Fruit fly (Drosophila melanogaster) whole organism, embryonic: ENCODE data around the gene CG34450.
A peak's percentile ranks its signal among the peaks of the same experiment; 100 is the strongest.

ENCODE experiments used
- Adf1 ChIP-seq: fragments of 200-800 bp; sonication (Bioruptor generic); IDR thresholded peaks from 2 replicates; pipeline ENCODE4 v1.3.6; 2022; ENCODE audit warnings: missing biosample characterization, missing genetic modification characterization
- Atf3 ChIP-seq: fragments of 200-800 bp; sonication (Bioruptor generic); optimal IDR thresholded peaks from 3 replicates; lab custom pipeline; 2016; ENCODE audit warnings: missing biosample characterization, missing genetic modification characterization
- CG11695 ChIP-seq: fragments of 200-800 bp; sonication (Bioruptor generic); IDR thresholded peaks from 3 replicates; pipeline ENCODE4 v1.3.6; 2022; ENCODE audit warnings: missing biosample characterization, missing genetic modification characterization
- CG1233 ChIP-seq: fragments of 200-800 bp; sonication (Bioruptor generic); optimal IDR thresholded peaks from 4 replicates; lab custom pipeline; 2018; ENCODE audit warnings: missing biosample characterization, mild to moderate bottlenecking, missing genetic modification characterization
- CG12744 ChIP-seq: fragments of 200-800 bp; sonication (Bioruptor generic); optimal IDR thresholded peaks from 2 replicates; lab custom pipeline; 2016; ENCODE audit warnings: missing biosample characterization, missing genetic modification characterization
- CG13424 ChIP-seq: fragments of 200-800 bp; sonication (Bioruptor generic); optimal IDR thresholded peaks from 2 replicates; lab custom pipeline; 2019; ENCODE audit warnings: missing biosample characterization, mild to moderate bottlenecking, missing genetic modification characterization, moderate library complexity
- CG14710 ChIP-seq: fragments of 200-800 bp; sonication (Bioruptor generic); optimal IDR thresholded peaks from 3 replicates; lab custom pipeline; 2019; ENCODE audit warnings: missing biosample characterization, mild to moderate bottlenecking, missing genetic modification characterization, moderate library complexity
- CG16779 ChIP-seq: fragments of 200-800 bp; sonication (Bioruptor generic); IDR thresholded peaks from 2 replicates; pipeline ENCODE4 v1.3.6; 2022; ENCODE audit warnings: missing biosample characterization, missing genetic modification characterization
- CG16813 ChIP-seq: fragments of 200-800 bp; sonication (Bioruptor generic); IDR thresholded peaks from 3 replicates; pipeline ENCODE4 v1.3.6; 2022; ENCODE audit warnings: missing biosample characterization, missing genetic modification characterization; ENCODE audit not compliant: partially characterized antibody
- CG2199 ChIP-seq: fragments of 200-800 bp; sonication (Bioruptor generic); IDR thresholded peaks from 3 replicates; pipeline ENCODE4 v1.3.6; 2022; ENCODE audit warnings: missing biosample characterization, missing genetic modification characterization
- CG2678 ChIP-seq: fragments of 200-800 bp; sonication (Bioruptor generic); optimal IDR thresholded peaks from 3 replicates; lab custom pipeline; 2019; ENCODE audit warnings: missing biosample characterization, mild to moderate bottlenecking, missing genetic modification characterization, moderate library complexity
- CG34376 ChIP-seq: fragments of 200-800 bp; sonication (Bioruptor generic); optimal IDR thresholded peaks from 2 replicates; lab custom pipeline; 2018; ENCODE audit warnings: missing biosample characterization, mild to moderate bottlenecking, missing genetic modification characterization
- CG3847 ChIP-seq: fragments of 200-800 bp; sonication (Bioruptor generic); IDR thresholded peaks from 2 replicates; pipeline ENCODE4 v1.3.6; 2022; ENCODE audit warnings: missing biosample characterization, missing genetic modification characterization
- CG42726 ChIP-seq: fragments of 200-800 bp; sonication (Bioruptor generic); IDR thresholded peaks from 2 replicates; pipeline ENCODE4 v1.3.6; 2022; ENCODE audit warnings: missing biosample characterization, missing genetic modification characterization; ENCODE audit not compliant: partially characterized antibody
- CG4820 ChIP-seq: fragments of 200-800 bp; sonication (Bioruptor generic); optimal IDR thresholded peaks from 3 replicates; lab custom pipeline; 2016; ENCODE audit warnings: missing biosample characterization, missing genetic modification characterization
- CG4854 ChIP-seq: fragments of 200-800 bp; sonication (Bioruptor generic); optimal IDR thresholded peaks from 2 replicates; lab custom pipeline; 2016; ENCODE audit warnings: missing biosample characterization, missing genetic modification characterization, inconsistent platforms
- CG6683 ChIP-seq: fragments of 200-800 bp; sonication (Bioruptor generic); optimal IDR thresholded peaks from 2 replicates; lab custom pipeline; 2017; ENCODE audit warnings: missing biosample characterization, mild to moderate bottlenecking, missing genetic modification characterization, missing genetic modification reagents
- CG7839 ChIP-seq: fragments of 200-800 bp; sonication (Bioruptor generic); optimal IDR thresholded peaks from 3 replicates; lab custom pipeline; 2018; ENCODE audit warnings: missing biosample characterization, mild to moderate bottlenecking, missing genetic modification characterization, moderate library complexity
- Deaf1 ChIP-seq: fragments of 200-800 bp; optimal IDR thresholded peaks from 3 replicates; lab custom pipeline; 2019; ENCODE audit warnings: missing biosample characterization, mild to moderate bottlenecking, missing genetic modification characterization, moderate library complexity
- Dfd ChIP-seq, 2 experiments: fragments of >200 bp; optimal IDR thresholded peaks; 2 replicates each; lab custom pipeline; 2017; ENCODE audit warnings: missing biosample characterization in 2 of 2, missing genetic modification characterization in 2 of 2
- Dll ChIP-seq: fragments of 200-800 bp; sonication (Bioruptor generic); IDR thresholded peaks from 4 replicates; pipeline ENCODE4 v1.3.6; 2022; ENCODE audit warnings: missing biosample characterization, missing genetic modification characterization; ENCODE audit not compliant: partially characterized antibody
- Dp ChIP-seq: fragments of 200-800 bp; sonication (Bioruptor generic); optimal IDR thresholded peaks from 2 replicates; lab custom pipeline; 2018; ENCODE audit warnings: missing biosample characterization, mild to moderate bottlenecking, missing genetic modification characterization, moderate library complexity
- E2f1 ChIP-seq: fragments of 200-800 bp; sonication (Bioruptor generic); IDR thresholded peaks from 2 replicates; pipeline ENCODE4 v1.3.6; 2022; ENCODE audit warnings: missing biosample characterization, missing genetic modification characterization
- Elba2 ChIP-seq: fragments of 200-800 bp; sonication (Bioruptor generic); optimal IDR thresholded peaks from 3 replicates; lab custom pipeline; 2016; ENCODE audit warnings: missing biosample characterization, missing genetic modification characterization
- HLH54F ChIP-seq: fragments of 200-800 bp; sonication (Bioruptor generic); optimal IDR thresholded peaks from 3 replicates; lab custom pipeline; 2016; ENCODE audit warnings: missing biosample characterization, missing genetic modification characterization
- Lhr ChIP-seq: fragments of 200-800 bp; sonication (Bioruptor generic); optimal IDR thresholded peaks from 3 replicates; lab custom pipeline; 2017; ENCODE audit warnings: mild to moderate bottlenecking, missing biosample characterization, missing genetic modification reagents, missing genetic modification characterization
- Optix ChIP-seq: fragments of 200-800 bp; sonication (Bioruptor generic); IDR thresholded peaks from 3 replicates; pipeline ENCODE4 v1.3.6; 2022; ENCODE audit warnings: missing biosample characterization, missing genetic modification characterization
- Pdp1 ChIP-seq, 2 experiments: fragments of 200-800 bp; sonication (Bioruptor generic); optimal IDR thresholded peaks; 3 replicates each; lab custom pipeline; 2016; ENCODE audit warnings: missing biosample characterization in 2 of 2, missing genetic modification characterization in 2 of 2, mild to moderate bottlenecking in 1 of 2, moderate library complexity in 1 of 2
- Rfx ChIP-seq: fragments of 200-800 bp; sonication (Bioruptor generic); IDR thresholded peaks from 2 replicates; pipeline ENCODE4 v1.3.6; 2022; ENCODE audit warnings: missing biosample characterization, missing genetic modification characterization
- Sin3A ChIP-seq: fragments of >200 bp; optimal IDR thresholded peaks from 2 replicates; lab custom pipeline; 2018
- Xbp1 ChIP-seq: fragments of 200-800 bp; sonication (Bioruptor generic); optimal IDR thresholded peaks from 3 replicates; lab custom pipeline; 2016; ENCODE audit warnings: missing biosample characterization, mild to moderate bottlenecking, missing genetic modification characterization
- ato ChIP-seq: fragments of 200-800 bp; sonication (Bioruptor generic); IDR thresholded peaks from 2 replicates; pipeline ENCODE4 v1.3.6; 2022; ENCODE audit warnings: missing biosample characterization, missing genetic modification characterization; ENCODE audit not compliant: partially characterized antibody
- bab2 ChIP-seq: fragments of 200-800 bp; sonication (Bioruptor generic); optimal IDR thresholded peaks from 2 replicates; lab custom pipeline; 2016; ENCODE audit warnings: missing biosample characterization, missing genetic modification characterization
- cad ChIP-seq: fragments of >200 bp; optimal IDR thresholded peaks from 2 replicates; lab custom pipeline; 2017; ENCODE audit warnings: missing biosample characterization, missing genetic modification characterization
- chinmo ChIP-seq: fragments of 200-800 bp; sonication (Bioruptor generic); IDR thresholded peaks from 4 replicates; pipeline ENCODE4 v1.3.6; 2022; ENCODE audit warnings: missing biosample characterization, missing genetic modification characterization; ENCODE audit not compliant: partially characterized antibody
- cwo ChIP-seq: fragments of 200-800 bp; sonication (Bioruptor generic); optimal IDR thresholded peaks from 3 replicates; lab custom pipeline; 2017; ENCODE audit warnings: missing biosample characterization, missing genetic modification characterization, mild to moderate bottlenecking, moderate library complexity, missing genetic modification reagents
- dati ChIP-seq: fragments of 200-800 bp; sonication (Bioruptor generic); IDR thresholded peaks from 2 replicates; pipeline ENCODE4 v1.3.6; 2022; ENCODE audit warnings: missing biosample characterization, missing genetic modification characterization
- ems ChIP-seq: fragments of 200-800 bp; sonication (Bioruptor generic); optimal IDR thresholded peaks from 3 replicates; lab custom pipeline; 2016; ENCODE audit warnings: missing biosample characterization, missing genetic modification characterization
- gro ChIP-seq: fragments of 200-800 bp; sonication (Bioruptor generic); optimal IDR thresholded peaks from 2 replicates; lab custom pipeline; 2016; ENCODE audit warnings: missing biosample characterization, missing genetic modification characterization
- ham ChIP-seq: fragments of 200-800 bp; sonication (Bioruptor generic); IDR thresholded peaks from 2 replicates; pipeline ENCODE4 v1.3.6; 2022; ENCODE audit warnings: missing biosample characterization, missing genetic modification characterization
- insv ChIP-seq, 2 experiments: fragments of 200-800 bp; sonication (Bioruptor generic); optimal IDR thresholded peaks; 3 replicates each; lab custom pipeline; 2016 to 2018; ENCODE audit warnings: missing biosample characterization in 2 of 2, missing genetic modification characterization in 2 of 2
- kah ChIP-seq: fragments of 200-800 bp; sonication (Bioruptor generic); optimal IDR thresholded peaks from 2 replicates; lab custom pipeline; 2018; ENCODE audit warnings: missing biosample characterization, mild to moderate bottlenecking, missing genetic modification characterization
- maf-S ChIP-seq: fragments of 200-800 bp; sonication (Bioruptor generic); optimal IDR thresholded peaks from 2 replicates; lab custom pipeline; 2016; ENCODE audit warnings: missing biosample characterization, missing genetic modification characterization
- otp ChIP-seq: fragments of 200-800 bp; sonication (Bioruptor generic); IDR thresholded peaks from 3 replicates; pipeline ENCODE4, ENCODE4 v1.3.6; 2022; ENCODE audit warnings: missing biosample characterization, missing genetic modification characterization
- p53 ChIP-seq: fragments of 200-800 bp; sonication (Bioruptor generic); optimal IDR thresholded peaks from 2 replicates; lab custom pipeline; 2016; ENCODE audit warnings: missing biosample characterization, missing genetic modification characterization
- ranshi ChIP-seq: fragments of 200-800 bp; sonication (Bioruptor generic); IDR thresholded peaks from 2 replicates; pipeline ENCODE4 v1.3.6; 2022; ENCODE audit warnings: missing biosample characterization, missing genetic modification characterization
- salm ChIP-seq: fragments of 200-800 bp; sonication (Bioruptor generic); optimal IDR thresholded peaks from 2 replicates; lab custom pipeline; 2018; ENCODE audit warnings: missing biosample characterization, mild to moderate bottlenecking, missing genetic modification characterization
- scrt ChIP-seq: fragments of 200-800 bp; sonication (Bioruptor generic); optimal IDR thresholded peaks from 2 replicates; lab custom pipeline; 2018; ENCODE audit warnings: missing biosample characterization, mild to moderate bottlenecking, missing genetic modification characterization, moderate library complexity
- zf30C ChIP-seq: fragments of 200-800 bp; sonication (Bioruptor generic); optimal IDR thresholded peaks from 3 replicates; lab custom pipeline; 2018; ENCODE audit warnings: missing biosample characterization, mild to moderate bottlenecking, missing genetic modification characterization

CG34450 gene

DNA sequence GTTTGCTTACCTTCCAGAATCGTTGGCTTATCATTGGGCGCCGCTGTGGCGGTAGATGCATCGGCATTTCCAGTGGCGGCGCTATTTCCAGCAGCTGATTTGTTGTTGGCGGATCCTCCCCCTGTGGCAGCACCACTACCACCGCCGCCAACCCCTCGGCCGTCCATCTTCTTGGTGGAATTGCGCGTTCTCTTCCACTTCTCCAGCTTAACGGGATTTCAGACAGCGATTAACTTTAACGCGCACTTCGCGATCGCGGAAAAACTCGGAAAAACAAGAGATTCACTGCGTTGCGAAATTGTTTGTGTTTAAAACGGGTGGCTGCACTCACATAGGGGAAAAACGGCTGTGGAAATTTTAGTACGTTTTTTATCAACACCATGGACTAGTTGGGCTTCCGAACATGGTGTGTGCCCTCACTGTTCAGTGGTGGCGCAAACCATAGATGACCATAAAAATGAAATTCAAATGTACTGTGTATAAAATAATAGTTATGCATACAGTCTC, 47.5 kb downstream of the CG34450 start, which contains the start of gene c11.1 (continued):
- TF ChIP-seq CG16813 (GFP tag; lab: Robert Waterston, UW) (peak; percentile 29; the same call in 1 of the 3 replicates), CG1233 (GFP tag; lab: Kevin White, UChicago) (no peak), CG42726 (0 out of 2 replicates have a peak, but pooled peaks have one; percentile 10), CG3847 (GFP tag; lab: Robert Waterston, UW) (peak; percentile 47; the same call in 1 of the 2 replicates), Lhr (GFP tag; lab: Kevin White, UChicago) (peak; percentile 75), Dll (GFP tag; lab: Robert Waterston, UW) (peak; percentile 41; the same call in 1 of the 4 replicates), Dp (GFP tag; lab: Kevin White, UChicago) (peak; percentile 66), Sin3A (peak; percentile 45), ato (GFP tag; lab: Robert Waterston, UW) (0 out of 2 replicates have a peak, but pooled peaks have one; percentile 34), otp (no peak), Pdp1 (GFP tag; optimal IDR thresholded peaks at IDR 0.05; lab: Kevin White, UChicago) (peak in 1 of 2 experiments; percentile 56), CG2199 (GFP tag; lab: Robert Waterston, UW) (peak; percentile 73; the same call in 2 of the 3 replicates), CG14710 (tag; lab: Kevin White, UChicago) (peak; percentile 38)

DNA sequence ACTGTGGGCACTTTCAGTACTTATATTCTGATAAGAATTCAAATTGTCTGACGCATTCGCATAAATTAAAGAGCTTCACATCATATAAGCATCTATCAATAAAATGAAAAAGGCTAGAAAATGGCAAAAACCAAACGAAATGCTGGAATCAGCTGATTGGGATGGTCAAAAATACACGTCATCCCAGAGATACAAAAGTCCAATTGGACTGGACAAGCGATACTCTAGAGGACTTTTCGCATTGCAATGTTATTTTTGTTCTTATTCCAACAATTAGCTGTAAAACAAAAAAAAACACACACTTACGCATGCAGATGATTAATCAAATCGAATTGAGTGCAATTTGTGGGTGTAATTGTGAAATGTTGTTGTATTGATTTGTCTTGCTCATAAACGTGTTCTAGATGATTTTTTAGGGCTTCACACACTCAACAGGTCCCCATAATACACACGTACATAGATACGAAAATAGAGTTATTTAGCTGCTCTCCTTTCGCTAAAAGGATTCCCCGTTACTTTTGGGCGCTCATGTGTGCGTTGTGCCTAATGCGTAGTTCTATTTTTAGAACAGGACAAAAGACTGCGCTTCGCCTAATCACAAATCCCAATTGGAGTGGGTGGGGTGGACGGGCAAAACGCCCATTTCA, 48.2 kb downstream of the CG34450 start:
- TF ChIP-seq Xbp1 (peak; percentile 33), bab2 (no peak), CG2678 (tag; lab: Kevin White, UChicago) (no peak), Atf3 (no peak), insv (GFP tag; optimal IDR thresholded peaks at IDR 0.05; lab: Kevin White, UChicago) (peak; percentile 35 to 90), ranshi (GFP tag; lab: Robert Waterston, UW) (no peak), dati (GFP tag; lab: Robert Waterston, UW) (no peak), cad (GFP tag; lab: Kevin White, UChicago) (no peak), gro (GFP tag; lab: Kevin White, UChicago) (no peak), CG12744 (GFP tag; lab: Kevin White, UChicago) (no peak), salm (tag; lab: Kevin White, UChicago) (no peak), p53 (GFP tag; lab: Kevin White, UChicago) (no peak), chinmo (no peak), CG34376 (GFP tag; lab: Kevin White, UChicago) (no peak), Adf1 (no peak), CG6683 (no peak), Elba2 (GFP tag; lab: Kevin White, UChicago) (peak; percentile 16), ems (GFP tag; lab: Kevin White, UChicago) (no peak), zf30C (GFP tag; lab: Kevin White, UChicago) (no peak), CG16779 (GFP tag; lab: Robert Waterston, UW) (no peak), scrt (GFP tag; lab: Kevin White, UChicago) (peak; percentile 88), maf-S (no peak), Dfd (GFP tag; optimal IDR thresholded peaks at IDR 0.05; lab: Kevin White, UChicago) (no peak), Deaf1 (tag; lab: Kevin White, UChicago) (no peak), E2f1 (GFP tag; lab: Robert Waterston, UW) (no peak), ham (GFP tag; lab: Robert Waterston, UW) (no peak), Optix (no peak), CG13424 (tag; lab: Kevin White, UChicago) (no peak), otp (no peak), cwo (GFP tag; lab: Kevin White, UChicago) (no peak), Rfx (GFP tag; lab: Robert Waterston, UW) (no peak), CG4854 (GFP tag; lab: Kevin White, UChicago) (no peak), kah (peak; percentile 39), CG11695 (no peak), CG7839 (tag; lab: Kevin White, UChicago) (no peak), HLH54F (no peak), CG4820 (GFP tag; lab: Kevin White, UChicago) (no peak)
